Fruit fly (Drosophila melanogaster): ENCODE data around the gene CG31445.

DNA sequence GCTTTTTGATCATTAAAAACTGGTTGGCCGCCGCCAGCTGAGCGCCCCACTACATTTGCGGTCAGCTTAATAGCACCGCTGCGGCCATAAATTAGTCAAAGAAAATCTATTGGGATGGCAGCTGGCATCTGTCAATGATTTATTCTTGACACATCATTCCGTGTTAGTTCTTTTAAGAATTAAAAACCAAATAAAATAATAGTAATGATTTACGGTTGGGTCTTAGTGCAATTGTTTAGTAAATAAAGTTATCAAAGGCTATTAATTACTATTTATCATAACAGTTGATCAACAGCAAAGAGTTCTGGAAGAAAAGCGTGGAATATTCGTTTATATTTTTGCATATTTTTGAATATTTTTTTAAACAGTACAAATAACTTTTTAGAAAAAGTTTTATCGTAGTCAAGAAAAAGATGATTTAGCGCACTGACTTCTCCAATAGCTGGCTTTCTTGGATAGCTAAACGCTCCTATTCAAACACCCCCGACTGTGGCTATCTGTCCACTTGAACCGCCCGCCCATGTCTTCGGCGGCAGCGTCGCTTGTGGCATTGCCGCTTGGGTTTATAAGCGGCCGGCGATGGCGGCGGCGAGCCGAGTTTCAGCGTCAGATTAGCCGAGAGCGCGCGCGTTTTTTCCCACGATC, 47.5 kb downstream of the CG31445 start, which contains the start of gene CG14515:
- TF ChIP-seq Dif (GFP tag; optimal IDR thresholded peaks at IDR 0.05; ENCODE audit: partially characterized antibody): no peak
- TF ChIP-seq foxo (GFP tag; optimal IDR thresholded peaks at IDR 0.05): no peak
- no peak for TF ChIP-seq OdsH (GFP tag; optimal IDR thresholded peaks at IDR 0.05)
- TF ChIP-seq CrebA (GFP tag; optimal IDR thresholded peaks at IDR 0.05; ENCODE audit: borderline replicate concordance): no peak
- no peak for TF ChIP-seq ey (GFP tag; optimal IDR thresholded peaks at IDR 0.05)
- TF ChIP-seq tai (GFP tag; optimal IDR thresholded peaks at IDR 0.05): no peak
- no peak for TF ChIP-seq pan (optimal IDR thresholded peaks at IDR 0.05)
- TF ChIP-seq br (GFP tag; optimal IDR thresholded peaks at IDR 0.05): no peak
- TF ChIP-seq CG9705 (GFP tag; optimal IDR thresholded peaks at IDR 0.05): no peak
